Worm (Caenorhabditis elegans) whole organism, L3 larva: Measurements from ENCODE around the gene ins-32.

Source experiments
- fos-1 ChIP-seq: fragments of 150-350 bp; optimal IDR thresholded peaks from 2 replicates; lab custom pipeline; 2014; ENCODE audit warnings: missing biosample characterization, missing genetic modification characterization
- nhr-12 ChIP-seq: fragments of 150-350 bp; optimal IDR thresholded peaks from 2 replicates; lab custom pipeline; 2014; ENCODE audit warnings: missing biosample characterization, missing genetic modification characterization
- ztf-11 ChIP-seq: fragments of 150-350 bp; optimal IDR thresholded peaks from 2 replicates; lab custom pipeline; 2014; ENCODE audit warnings: missing biosample characterization, missing genetic modification characterization

- TF ChIP-seq ztf-11 (tag; lab: Kevin White, UChicago) = no peak
- TF ChIP-seq nhr-12 (tag; lab: Kevin White, UChicago) = no peak
- no peak for TF ChIP-seq fos-1 (tag; lab: Kevin White, UChicago)
Observed at ce11 chrII:3803219-3803618, at the start of gene ins-32.
